Worm (Caenorhabditis elegans) whole organism, L1 larva: ENCODE data around the gene F33E11.3.

Experiments used
- C04F5.9 ChIP-seq: sonication (generic microtip); optimal IDR thresholded peaks from 2 replicates; lab custom pipeline; 2016; ENCODE audit warnings: missing genetic modification characterization, missing compliant biosample characterization
- alr-1 ChIP-seq: fragments of 200-800 bp; sonication (Bioruptor generic); optimal IDR thresholded peaks from 2 replicates; lab custom pipeline; 2018; ENCODE audit warnings: borderline replicate concordance, mild to moderate bottlenecking, missing genetic modification characterization, missing compliant biosample characterization
- ama-1 ChIP-seq: fragments of 150-350 bp; optimal IDR thresholded peaks from 2 replicates; lab custom pipeline; 2014
- ceh-82 ChIP-seq, 3 experiments: fragments of 150-350 bp in 1 of 3; sonication (generic microtip) in 2 of 3; optimal IDR thresholded peaks; 2 replicates each; lab custom pipeline; 2014 to 2017; ENCODE audit warnings: missing biosample characterization in 3 of 3, missing genetic modification characterization in 3 of 3
- ceh-90 ChIP-seq: sonication (generic microtip); optimal IDR thresholded peaks from 2 replicates; lab custom pipeline; 2016; ENCODE audit warnings: missing genetic modification characterization, missing compliant biosample characterization
- dpl-1 ChIP-seq, 3 experiments: fragments of 150-350 bp in 2 of 3; sonication (generic microtip) in 1 of 3; optimal IDR thresholded peaks; 2 replicates each; lab custom pipeline; 2014 to 2017; ENCODE audit warnings: missing biosample characterization in 3 of 3, missing genetic modification characterization in 3 of 3, missing genetic modification reagents in 3 of 3
- efl-1 ChIP-seq, 4 experiments: fragments of 150-350 bp; optimal IDR thresholded peaks in 3 of 4; peaks in 1 of 4; 1 replicate in 1 of 4; 2 replicates in 3 of 4; lab custom pipeline; 2014; ENCODE audit warnings: missing biosample characterization in 2 of 4, missing genetic modification characterization in 2 of 4, missing genetic modification reagents in 2 of 4
- egl-13 ChIP-seq: sonication (generic microtip); optimal IDR thresholded peaks from 2 replicates; lab custom pipeline; 2016; ENCODE audit warnings: missing genotype, missing genetic modification reagents, missing genetic modification characterization, missing compliant biosample characterization
- egl-27 ChIP-seq, 2 experiments: fragments of 150-350 bp in 1 of 2; sonication (generic microtip); optimal IDR thresholded peaks; 3 replicates each; lab custom pipeline; 2017 to 2018; ENCODE audit warnings: missing biosample characterization in 2 of 2, missing genetic modification characterization in 2 of 2, missing genetic modification reagents in 2 of 2
- elt-2 ChIP-seq: sonication (generic microtip); optimal IDR thresholded peaks from 2 replicates; lab custom pipeline; 2016; ENCODE audit warnings: missing genetic modification characterization, mild to moderate bottlenecking, inconsistent platforms, missing compliant biosample characterization, missing genetic modification reagents
- fkh-4 ChIP-seq: sonication (generic microtip); optimal IDR thresholded peaks from 2 replicates; lab custom pipeline; 2016; ENCODE audit warnings: missing compliant biosample characterization, missing genetic modification characterization, borderline replicate concordance
- fkh-8 ChIP-seq: sonication (generic microtip); optimal IDR thresholded peaks from 2 replicates; lab custom pipeline; 2016; ENCODE audit warnings: mild to moderate bottlenecking, missing genetic modification characterization, missing compliant biosample characterization
- grh-1 ChIP-seq: fragments of 200-800 bp; sonication (Bioruptor generic); IDR thresholded peaks from 2 replicates; pipeline ENCODE4 v1.3.6; 2022; ENCODE audit warnings: missing genetic modification reagents, missing genetic modification characterization, missing compliant biosample characterization
- hlh-17 ChIP-seq: fragments of 200-800 bp; sonication (Bioruptor generic); optimal IDR thresholded peaks from 2 replicates; lab custom pipeline; 2018; ENCODE audit warnings: missing genetic modification characterization, mild to moderate bottlenecking, missing compliant biosample characterization, moderate library complexity, borderline replicate concordance
- irx-1 ChIP-seq: sonication (generic microtip); optimal IDR thresholded peaks from 2 replicates; lab custom pipeline; 2016; ENCODE audit warnings: missing genetic modification characterization, missing compliant biosample characterization
- lin-13 ChIP-seq: fragments of 150-350 bp; optimal IDR thresholded peaks from 2 replicates; lab custom pipeline; 2014; ENCODE audit warnings: missing biosample characterization, missing genetic modification reagents, missing genetic modification characterization
- lin-35 ChIP-seq, 2 experiments: fragments of 150-350 bp; optimal IDR thresholded peaks; 2 replicates each; lab custom pipeline; 2014; ENCODE audit warnings: missing biosample characterization in 2 of 2, missing genetic modification characterization in 2 of 2, missing genetic modification reagents in 2 of 2
- lin-39 ChIP-seq: fragments of 150-350 bp; optimal IDR thresholded peaks from 2 replicates; lab custom pipeline; 2014; ENCODE audit warnings: missing biosample characterization, missing genetic modification reagents, missing genetic modification characterization
- mab-9 ChIP-seq: fragments of 200-800 bp; sonication (Bioruptor generic); IDR thresholded peaks from 2 replicates; pipeline ENCODE4 v1.3.6; 2022; ENCODE audit warnings: missing genetic modification reagents, missing genetic modification characterization, missing compliant biosample characterization
- mdl-1 ChIP-seq, 2 experiments: fragments of 150-350 bp; optimal IDR thresholded peaks; 2 replicates each; lab custom pipeline; 2014 to 2017; ENCODE audit warnings: missing biosample characterization in 2 of 2, missing genetic modification characterization in 2 of 2, inconsistent platforms in 1 of 2
- mep-1 ChIP-seq: fragments of 150-350 bp; optimal IDR thresholded peaks from 2 replicates; lab custom pipeline; 2014; ENCODE audit warnings: missing biosample characterization, missing genetic modification characterization
- nhr-20 ChIP-seq: sonication (generic microtip); optimal IDR thresholded peaks from 2 replicates; lab custom pipeline; 2016; ENCODE audit warnings: mild to moderate bottlenecking, missing genetic modification characterization, missing compliant biosample characterization
- nhr-237 ChIP-seq: fragments of 150-350 bp; optimal IDR thresholded peaks from 2 replicates; lab custom pipeline; 2014; ENCODE audit warnings: missing biosample characterization, missing genetic modification characterization
- nhr-28 ChIP-seq: fragments of 150-350 bp; optimal IDR thresholded peaks from 2 replicates; lab custom pipeline; 2014; ENCODE audit warnings: missing biosample characterization, missing genetic modification characterization
- nhr-71 ChIP-seq: sonication (generic microtip); optimal IDR thresholded peaks from 2 replicates; lab custom pipeline; 2016; ENCODE audit warnings: mild to moderate bottlenecking, missing genetic modification characterization, moderate library complexity, missing compliant biosample characterization
- nhr-90 ChIP-seq: sonication (generic microtip); optimal IDR thresholded peaks from 2 replicates; lab custom pipeline; 2016; ENCODE audit warnings: mild to moderate bottlenecking, missing genetic modification characterization, missing compliant biosample characterization; ENCODE audit not compliant: poor library complexity
- pax-3 ChIP-seq: fragments of 200-800 bp; sonication (Bioruptor generic); optimal IDR thresholded peaks from 2 replicates; lab custom pipeline; 2018; ENCODE audit warnings: mild to moderate bottlenecking, missing genetic modification characterization, moderate library complexity, missing compliant biosample characterization
- pqm-1 ChIP-seq: sonication (generic microtip); optimal IDR thresholded peaks from 3 replicates; lab custom pipeline; 2017; ENCODE audit warnings: missing biosample characterization, missing genetic modification characterization
- snu-23 ChIP-seq: sonication (generic microtip); optimal IDR thresholded peaks from 2 replicates; lab custom pipeline; 2016; ENCODE audit warnings: missing genetic modification characterization, missing compliant biosample characterization
- tbx-2 ChIP-seq: sonication (generic microtip); optimal IDR thresholded peaks from 2 replicates; lab custom pipeline; 2016; ENCODE audit warnings: missing genetic modification characterization, missing compliant biosample characterization
- unc-130 ChIP-seq: fragments of 150-350 bp; optimal IDR thresholded peaks from 2 replicates; lab custom pipeline; 2017; ENCODE audit warnings: missing biosample characterization, missing genetic modification characterization, inconsistent platforms
- vab-15 ChIP-seq: sonication (generic microtip); optimal IDR thresholded peaks from 2 replicates; lab custom pipeline; 2017; ENCODE audit warnings: missing genotype, mild to moderate bottlenecking, missing genetic modification characterization, missing compliant biosample characterization
- zip-4 ChIP-seq: fragments of 200-800 bp; sonication (Bioruptor generic); optimal IDR thresholded peaks from 2 replicates; lab custom pipeline; 2018; ENCODE audit warnings: mild to moderate bottlenecking, missing genetic modification characterization, moderate library complexity, missing compliant biosample characterization
- ztf-11 ChIP-seq, 2 experiments: sonication (generic microtip); optimal IDR thresholded peaks; 2 replicates each; lab custom pipeline; 2016 to 2017; ENCODE audit warnings: missing genetic modification characterization in 2 of 2, missing biosample characterization in 1 of 2, missing compliant biosample characterization in 1 of 2
- ztf-4 ChIP-seq: fragments of 150-350 bp; optimal IDR thresholded peaks from 2 replicates; lab custom pipeline; 2014; ENCODE audit warnings: missing biosample characterization, missing genetic modification characterization

Gene F33E11.3

DNA sequence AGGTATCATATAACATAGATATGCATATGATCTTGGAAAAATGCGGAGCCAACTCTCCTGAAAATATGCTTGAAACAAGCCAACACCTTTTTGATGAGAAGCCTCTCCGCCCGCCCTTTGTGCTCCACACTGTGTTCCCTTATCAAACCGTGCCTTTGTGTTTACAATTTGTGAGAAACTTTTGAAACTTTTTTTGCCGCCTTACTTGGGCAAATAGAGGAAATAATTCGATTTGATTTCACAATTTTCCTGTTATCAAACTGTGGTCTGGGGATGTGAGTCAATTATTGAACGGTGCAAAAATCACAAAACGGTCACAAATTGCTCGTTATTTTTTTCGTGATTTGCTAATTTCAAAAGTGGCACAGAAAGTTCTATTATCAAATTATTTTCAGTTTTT is 28.1 kb upstream of the F33E11.3 start:
- TF ChIP-seq mdl-1 (tag; optimal IDR thresholded peaks at IDR 0.05; lab: Kevin White, UChicago): no peak
- no peak for TF ChIP-seq vab-15 (tag; lab: Kevin White, UChicago)
- TF ChIP-seq unc-130 (tag; lab: Kevin White, UChicago): no peak
- TF ChIP-seq pax-3 (tag; lab: Kevin White, UChicago): no peak
- peak; percentile 63 for TF ChIP-seq pqm-1 (tag; lab: Kevin White, UChicago)
- TF ChIP-seq elt-2 (tag; lab: Kevin White, UChicago): peak; percentile 85
- TF ChIP-seq lin-35 (GFP tag; optimal IDR thresholded peaks at IDR 0.05; lab: Kevin White, UChicago): peak in 1 of 2 experiments; percentile 22

DNA sequence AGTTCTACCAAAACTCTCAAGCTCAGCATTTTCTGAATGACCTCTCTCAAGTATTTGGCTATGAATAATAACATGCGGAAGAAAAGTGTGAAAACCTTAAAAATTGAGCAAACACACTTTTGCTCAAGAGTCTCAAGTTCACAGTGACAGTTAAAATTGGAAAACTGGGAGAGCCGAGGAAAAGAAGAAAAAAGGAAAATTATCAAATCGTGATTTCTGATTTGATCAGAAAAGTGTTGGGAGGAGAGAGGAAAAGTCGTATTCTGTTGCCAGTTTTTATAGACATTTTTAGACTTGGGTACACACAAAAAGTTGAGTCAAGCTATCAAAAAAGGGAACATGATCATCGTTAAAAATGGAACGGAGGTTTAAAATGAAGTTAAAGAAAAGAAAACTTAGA is 26.7 kb upstream of the F33E11.3 start:
- TF ChIP-seq hlh-17 (GFP tag; lab: Kevin White, UChicago) (no peak), fkh-8 (tag; lab: Kevin White, UChicago) (no peak), nhr-237 (no peak), ztf-11 (tag; optimal IDR thresholded peaks at IDR 0.05; lab: Kevin White, UChicago) (no peak), nhr-20 (tag; lab: Kevin White, UChicago) (no peak), egl-27 (tag; optimal IDR thresholded peaks at IDR 0.05; lab: Kevin White, UChicago) (no peak)

DNA sequence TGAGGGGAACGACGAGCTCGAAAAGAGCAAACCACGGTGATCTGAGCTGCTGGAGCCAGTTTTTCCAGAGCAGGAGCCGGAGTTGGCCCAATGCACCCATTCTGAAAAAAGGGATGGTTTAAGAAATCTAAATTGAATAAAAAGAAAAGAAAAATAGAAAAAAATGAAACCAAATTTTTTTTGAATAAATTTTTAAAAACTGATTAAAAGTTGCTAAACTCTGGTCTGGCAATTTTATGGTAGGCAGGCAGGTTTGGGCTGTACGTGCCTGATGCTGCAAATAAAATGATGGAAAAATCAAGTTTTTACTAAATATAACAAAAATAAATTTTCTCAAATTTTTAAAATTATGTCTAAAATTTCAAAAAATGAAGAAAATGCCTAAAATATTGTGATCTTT is 26.1 kb upstream of the F33E11.3 start, which contains the start of gene abt-4:
Gene abt-4, minus strand, starts transcription at position 101 of the 400 bp plus-strand sequence.
- TF ChIP-seq nhr-28 (tag; lab: Kevin White, UChicago) (no peak), alr-1 (tag; lab: Kevin White, UChicago) (no peak), efl-1 (optimal IDR thresholded peaks at IDR 0.05; lab: Kevin White, UChicago) (no peak), efl-1 (GFP tag; optimal IDR thresholded peaks at IDR 0.05 in 1 of 2; lab: Kevin White, UChicago) (peak in 1 of 2 experiments; percentile 10), egl-13 (tag; lab: Kevin White, UChicago) (no peak), mep-1 (tag; lab: Kevin White, UChicago) (no peak), ztf-11 (tag; optimal IDR thresholded peaks at IDR 0.05; lab: Kevin White, UChicago) (no peak)

DNA sequence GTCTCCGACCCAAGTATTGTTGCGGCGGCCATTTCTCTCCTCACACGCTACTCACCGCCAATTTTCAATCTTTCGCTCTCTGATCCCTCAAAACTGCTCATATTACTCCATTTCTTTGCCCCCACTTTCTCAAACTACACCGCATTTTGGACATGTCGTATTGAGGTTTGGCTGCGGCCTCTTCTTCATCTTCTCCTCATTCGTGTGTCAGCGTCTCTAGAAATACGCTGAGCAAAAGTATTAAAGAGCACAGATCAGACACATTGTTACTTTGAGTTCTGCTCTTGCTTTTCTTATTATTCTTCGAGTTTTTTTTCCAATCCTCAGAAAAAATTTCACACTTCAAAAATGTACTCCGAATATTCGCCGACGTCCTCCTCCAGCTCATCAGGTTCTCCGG is 15.5 kb upstream of the F33E11.3 start:
- no peak for TF ChIP-seq ama-1 (lab: Kevin White, UChicago)
- peak; percentile 56 for TF ChIP-seq nhr-20 (tag; lab: Kevin White, UChicago)
- no peak for TF ChIP-seq C04F5.9 (tag; lab: Kevin White, UChicago)
- no peak for TF ChIP-seq egl-27 (tag; optimal IDR thresholded peaks at IDR 0.05; lab: Kevin White, UChicago)
- TF ChIP-seq nhr-237: no peak
- TF ChIP-seq lin-39: no peak
- no peak for TF ChIP-seq alr-1 (tag; lab: Kevin White, UChicago)
- TF ChIP-seq nhr-90 (tag; lab: Kevin White, UChicago): no peak
- no peak for TF ChIP-seq ztf-4
- TF ChIP-seq zip-4 (GFP tag; lab: Kevin White, UChicago): no peak
- TF ChIP-seq snu-23 (GFP tag; lab: Kevin White, UChicago): no peak
- TF ChIP-seq ceh-82 (tag; optimal IDR thresholded peaks at IDR 0.05; lab: Kevin White, UChicago): peak in 1 of 3 experiments; percentile 10
- TF ChIP-seq dpl-1 (GFP tag; optimal IDR thresholded peaks at IDR 0.05; lab: Kevin White, UChicago): no peak
- no peak for TF ChIP-seq mab-9 (GFP tag; lab: Robert Waterston, UW)
- TF ChIP-seq fkh-8 (tag; lab: Kevin White, UChicago): peak; percentile 54
- TF ChIP-seq lin-13 (GFP tag; lab: Kevin White, UChicago): no peak
- TF ChIP-seq tbx-2 (tag; lab: Kevin White, UChicago): no peak
- peak; percentile 12 for TF ChIP-seq nhr-71 (tag; lab: Kevin White, UChicago)
- no peak for TF ChIP-seq ztf-11 (tag; optimal IDR thresholded peaks at IDR 0.05; lab: Kevin White, UChicago)
- TF ChIP-seq grh-1 (GFP tag; lab: Robert Waterston, UW): no peak
- TF ChIP-seq unc-130 (tag; lab: Kevin White, UChicago): no peak
- TF ChIP-seq ceh-90: no peak
- no peak for TF ChIP-seq irx-1
- TF ChIP-seq fkh-4 (tag; lab: Kevin White, UChicago): no peak
